Worm (Caenorhabditis elegans): ENCODE data around the gene cbp-3.

- TF ChIP-seq ama-1 (optimal IDR thresholded peaks at IDR 0.05) (no peak), tbx-11 (GFP tag; IDR thresholded peaks at IDR 0.05) (no peak), hmg-4 (GFP tag; optimal IDR thresholded peaks at IDR 0.05) (no peak), scrt-1 (GFP tag; IDR thresholded peaks at IDR 0.05) (no peak), flt-1 (GFP tag; IDR thresholded peaks at IDR 0.05) (no peak), sea-1 (GFP tag; conservative IDR thresholded peaks at IDR 0.05) (no peak), tra-4 (tag; optimal IDR thresholded peaks at IDR 0.05) (no peak), ceh-13 (GFP tag; optimal IDR thresholded peaks at IDR 0.05) (no peak), ets-7 (tag; optimal IDR thresholded peaks at IDR 0.05) (no peak), pes-1 (GFP tag; IDR thresholded peaks at IDR 0.05) (no peak), ceh-36 (tag; optimal IDR thresholded peaks at IDR 0.05) (no peak), hnd-1 (tag; optimal IDR thresholded peaks at IDR 0.05) (no peak), hmbx-1 (tag; optimal IDR thresholded peaks at IDR 0.05) (no peak), F13C5.2 (tag; optimal IDR thresholded peaks at IDR 0.05) (no peak)
These were observed 28.2 kb upstream of the cbp-3 start for ce11 chrIII:9885609-9886008.
